Fruit fly (Drosophila melanogaster): ENCODE data around the gene eIF5B.

Gene eIF5B

dm6 chr3L:3456009-3456566, 4.7 kb downstream of the eIF5B start:
- TF ChIP-seq CG8478 (optimal IDR thresholded peaks at IDR 0.05) (no peak), CTCF (optimal IDR thresholded peaks at IDR 0.05) (no peak)

DNA sequence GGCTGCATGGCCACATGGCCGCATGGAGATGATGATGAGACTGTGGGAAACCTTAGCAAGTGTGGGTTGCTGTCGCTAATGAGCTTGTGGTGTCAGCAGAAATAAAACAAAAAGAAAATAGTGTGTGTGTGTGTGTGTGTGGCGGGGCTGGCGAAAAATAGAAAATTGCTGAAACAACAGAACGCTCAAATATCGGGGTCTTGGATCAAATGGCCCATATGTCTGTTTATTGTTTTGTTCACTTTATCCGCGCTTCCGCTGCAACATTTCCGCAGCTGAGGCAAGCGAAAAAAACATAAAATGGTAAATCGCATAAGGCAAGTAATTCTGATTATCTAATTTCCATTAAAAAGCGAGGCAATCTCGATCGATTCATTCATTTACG, 5.2 kb downstream of the eIF5B start:
- TF ChIP-seq CTCF (optimal IDR thresholded peaks at IDR 0.05) = no peak
- TF ChIP-seq CG8478 (optimal IDR thresholded peaks at IDR 0.05) = no peak

DNA sequence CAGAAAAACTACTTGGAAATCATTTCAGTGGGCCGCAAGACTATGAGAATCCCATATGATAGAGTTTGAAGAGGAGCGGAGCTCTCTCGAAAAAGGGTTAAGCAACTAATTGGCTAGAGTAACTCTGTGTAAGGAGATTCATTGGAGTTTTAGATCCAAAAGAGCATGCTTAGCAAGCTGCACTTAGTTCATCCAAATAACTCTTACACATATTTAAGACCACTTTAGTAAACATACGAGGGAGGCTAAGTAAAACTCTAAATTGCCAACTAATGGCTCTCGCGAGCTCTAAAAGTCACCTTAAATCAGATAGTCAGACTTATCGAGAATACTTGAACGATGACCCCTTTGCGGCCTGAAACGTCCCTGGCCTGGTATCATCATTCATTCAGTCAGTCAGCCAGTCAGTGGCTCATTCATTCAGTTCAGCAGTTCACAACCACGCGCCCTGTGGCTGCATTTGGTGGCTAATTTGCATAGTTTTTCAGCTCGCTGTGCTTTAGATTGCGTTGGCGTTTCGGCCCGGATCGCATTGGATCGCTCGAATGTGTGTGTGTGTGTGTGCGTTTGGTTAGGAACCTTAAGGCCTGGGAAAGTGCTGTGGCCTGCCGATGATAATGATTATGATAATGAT, 5.7 kb downstream of the eIF5B start:
- TF ChIP-seq CG8478 (optimal IDR thresholded peaks at IDR 0.05) (no peak), CTCF (optimal IDR thresholded peaks at IDR 0.05) (no peak)

- TF ChIP-seq CG8478 (optimal IDR thresholded peaks at IDR 0.05) = no peak
- no peak for TF ChIP-seq CTCF (optimal IDR thresholded peaks at IDR 0.05)
Measured at dm6 chr3L:3454430-3454829, 6.3 kb downstream of the eIF5B start.

DNA sequence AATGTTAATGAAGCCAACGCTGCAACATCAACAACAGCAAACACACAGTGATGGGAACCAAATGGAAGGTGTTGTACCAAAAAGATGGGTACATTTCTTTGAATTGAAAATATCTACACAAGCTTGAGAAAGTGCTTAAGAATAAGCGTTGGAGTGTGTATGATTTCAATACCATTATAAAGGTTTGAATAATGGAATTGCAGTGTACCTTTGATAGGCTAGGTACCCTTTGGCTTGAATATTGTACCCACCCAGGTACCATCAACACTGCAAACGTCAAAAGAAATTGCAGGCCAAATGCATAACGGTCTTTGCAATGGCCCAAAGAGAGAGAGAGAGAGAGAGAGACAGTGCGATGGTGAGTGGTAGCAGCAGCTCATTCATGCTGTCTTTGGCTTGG, 8.1 kb downstream of the eIF5B start:
- TF ChIP-seq CG8478 (optimal IDR thresholded peaks at IDR 0.05) (no peak), CTCF (optimal IDR thresholded peaks at IDR 0.05) (no peak)

DNA sequence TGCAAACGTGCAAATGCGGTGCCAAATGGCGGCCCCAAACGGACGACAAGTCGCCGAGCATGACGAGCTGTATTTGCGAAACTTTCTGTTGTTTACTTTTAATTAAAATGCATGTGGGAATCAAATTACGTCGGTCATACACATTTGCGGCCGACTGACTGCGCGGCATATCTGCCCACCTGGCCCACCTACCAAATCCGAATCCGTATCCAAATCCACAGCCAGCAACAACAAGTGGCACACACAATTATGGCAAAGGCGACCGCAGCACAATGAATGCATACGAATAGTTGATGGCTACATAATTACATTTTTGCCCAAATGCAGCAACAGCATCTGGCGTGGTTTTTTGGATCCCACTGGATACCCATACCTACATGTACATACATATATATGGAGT, 9.0 kb downstream of the eIF5B start:
- TF ChIP-seq CG8478 (optimal IDR thresholded peaks at IDR 0.05) (no peak), CTCF (optimal IDR thresholded peaks at IDR 0.05) (no peak)

DNA sequence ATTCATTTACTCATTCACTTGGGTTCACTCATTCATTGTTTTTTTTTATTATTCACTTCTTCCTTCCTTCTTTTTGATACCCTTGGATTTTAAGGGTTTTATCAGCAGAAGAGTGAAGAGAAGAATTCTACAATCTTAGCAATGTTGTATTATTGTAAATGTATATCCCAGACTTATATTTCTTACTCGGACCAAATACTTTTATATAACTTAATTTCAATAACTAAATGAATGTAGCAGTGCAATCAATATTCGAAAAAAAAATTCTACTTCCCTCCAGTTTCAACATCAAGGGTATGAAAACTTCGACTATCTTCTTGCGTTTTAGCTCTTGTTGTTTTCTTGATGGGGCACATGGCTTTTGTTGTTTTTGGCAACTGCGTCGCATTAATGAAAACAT, 10.4 kb downstream of the eIF5B start:
- no peak for TF ChIP-seq CG8478 (optimal IDR thresholded peaks at IDR 0.05)
- TF ChIP-seq CTCF (optimal IDR thresholded peaks at IDR 0.05) = no peak

- no peak for TF ChIP-seq CG8478 (optimal IDR thresholded peaks at IDR 0.05)
- TF ChIP-seq CTCF (optimal IDR thresholded peaks at IDR 0.05) = no peak
Measured at dm6 chr3L:3449680-3450079, 11.1 kb downstream of the eIF5B start.

- no peak for TF ChIP-seq CTCF (optimal IDR thresholded peaks at IDR 0.05)
- no peak for TF ChIP-seq CG8478 (optimal IDR thresholded peaks at IDR 0.05)
Measured at dm6 chr3L:3447948-3448526, 12.7 kb downstream of the eIF5B start.

DNA sequence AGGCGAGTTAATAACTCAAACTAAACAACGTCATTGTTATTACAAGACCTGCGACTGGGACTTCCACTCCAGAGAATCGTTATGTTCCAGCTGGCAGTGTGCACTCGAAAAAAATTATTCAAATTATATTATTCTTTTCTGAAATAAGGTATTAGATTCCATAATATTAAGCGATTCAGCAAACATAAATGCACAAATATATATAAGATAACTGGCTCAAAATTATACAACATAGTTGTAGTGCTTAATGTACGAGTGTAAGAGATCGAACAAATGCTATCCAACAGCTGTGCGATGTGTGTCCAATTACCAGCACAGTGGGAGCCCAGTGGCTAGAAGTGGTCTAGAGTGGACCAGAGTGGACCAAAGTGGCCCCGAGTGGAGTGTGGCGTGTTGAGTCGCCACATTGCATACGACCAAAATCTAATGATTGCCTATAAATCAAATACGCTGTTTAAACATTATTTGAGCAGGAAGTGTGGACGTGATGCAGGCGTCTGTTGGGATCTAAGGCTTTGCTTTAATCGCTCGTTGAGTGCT, 16.5 kb downstream of the eIF5B start:
- TF ChIP-seq CTCF (optimal IDR thresholded peaks at IDR 0.05) = no peak
- no peak for TF ChIP-seq CG8478 (optimal IDR thresholded peaks at IDR 0.05)

dm6 chr3L:3442751-3443524, 17.8 kb downstream of the eIF5B start:
- TF ChIP-seq CG8478 (optimal IDR thresholded peaks at IDR 0.05) (no peak), CTCF (optimal IDR thresholded peaks at IDR 0.05) (no peak)

- TF ChIP-seq CTCF (optimal IDR thresholded peaks at IDR 0.05) = no peak
- no peak for TF ChIP-seq CG8478 (optimal IDR thresholded peaks at IDR 0.05)
Measured at dm6 chr3L:3441763-3442673, 18.8 kb downstream of the eIF5B start.

DNA sequence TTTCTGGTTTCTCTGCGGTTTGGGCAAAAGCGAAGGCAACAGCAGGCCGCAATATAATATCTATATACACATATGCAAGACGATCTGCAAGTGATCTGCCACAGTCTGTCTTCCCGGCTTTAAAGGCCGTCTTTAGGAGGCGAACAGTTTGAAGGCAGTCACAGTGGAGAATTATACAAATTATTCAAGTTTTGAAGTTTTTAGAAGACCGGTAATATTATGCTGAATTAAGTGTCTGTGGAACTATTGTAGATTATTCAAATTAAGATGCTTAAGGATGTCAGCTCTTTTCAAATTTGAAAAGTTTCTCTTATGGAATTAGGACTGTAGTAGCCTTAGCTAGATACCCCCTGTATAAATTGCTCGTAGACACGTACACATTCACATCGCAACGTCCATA, 20.7 kb downstream of the eIF5B start:
- TF ChIP-seq CG8478 (optimal IDR thresholded peaks at IDR 0.05) = no peak
- no peak for TF ChIP-seq CTCF (optimal IDR thresholded peaks at IDR 0.05)

DNA sequence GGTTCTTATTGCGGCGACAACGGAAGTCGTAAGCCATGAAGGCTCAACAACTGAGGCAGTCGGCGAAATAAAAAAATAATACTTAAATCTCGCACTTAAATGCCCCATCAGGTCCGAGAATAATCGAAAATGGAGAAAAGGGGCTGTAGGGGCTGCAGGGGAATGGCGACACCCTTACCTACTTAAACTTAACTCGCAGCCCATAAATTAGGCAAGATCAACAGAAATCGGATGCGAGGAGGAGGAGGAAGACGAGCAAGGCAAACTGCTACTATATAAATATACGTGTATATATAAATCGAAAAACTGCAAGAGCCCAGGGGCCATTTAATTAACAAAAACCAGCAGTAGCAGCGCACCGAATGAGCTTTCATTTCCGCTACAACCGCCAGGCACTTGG, 21.2 kb downstream of the eIF5B start:
- TF ChIP-seq CTCF (optimal IDR thresholded peaks at IDR 0.05) = no peak
- no peak for TF ChIP-seq CG8478 (optimal IDR thresholded peaks at IDR 0.05)

DNA sequence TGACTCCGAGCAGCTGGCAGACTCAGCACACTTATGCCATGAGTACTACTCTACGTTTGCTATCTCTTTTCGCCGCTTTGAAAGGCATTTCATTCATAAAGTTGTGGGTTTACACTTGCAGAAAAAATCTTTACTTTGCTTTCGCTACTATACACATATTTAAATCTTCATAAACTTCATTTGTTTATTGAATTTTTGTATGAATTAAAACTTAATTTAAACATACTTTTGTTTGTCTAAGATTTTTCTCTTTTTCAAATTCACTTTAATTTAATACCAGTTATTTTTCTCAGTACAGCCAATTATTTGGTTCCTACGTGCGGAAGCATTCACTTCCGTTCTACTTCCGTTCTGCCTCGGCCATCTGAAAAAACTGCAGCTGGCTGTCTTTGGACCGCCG, 22.3 kb downstream of the eIF5B start:
- TF ChIP-seq CTCF (optimal IDR thresholded peaks at IDR 0.05) (no peak), CG8478 (optimal IDR thresholded peaks at IDR 0.05) (no peak)
